Fruit fly (Drosophila melanogaster): ENCODE measurements around the gene Pdp1.

Gene Pdp1

DNA sequence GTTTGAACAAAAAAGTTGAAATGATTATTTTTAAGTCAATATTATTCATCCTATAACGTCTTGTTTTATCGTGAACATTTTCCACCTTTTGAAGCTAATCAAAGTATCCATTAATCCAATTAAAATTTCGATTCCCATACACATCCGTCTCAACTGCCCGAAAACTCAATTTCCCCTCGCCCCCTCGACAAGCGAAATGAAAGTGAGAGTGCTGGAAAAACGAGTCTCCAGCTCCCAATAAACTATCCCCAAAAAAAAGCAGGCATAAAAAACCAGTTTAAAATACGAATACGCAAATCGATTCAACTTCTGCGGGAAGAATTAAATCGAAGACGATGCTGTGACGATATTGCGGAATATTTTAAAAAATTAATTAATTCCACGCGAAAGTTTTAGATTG is 46.0 kb downstream of the Pdp1 start:
- TF ChIP-seq Blimp-1 (GFP tag; optimal IDR thresholded peaks at IDR 0.05): peak; percentile 96
- no peak for TF ChIP-seq CG13624 (GFP tag; optimal IDR thresholded peaks at IDR 0.05)

dm6 chr3L:7820236-7820635 is 46.9 kb downstream of the Pdp1 start:
- peak; percentile 47 for TF ChIP-seq Blimp-1 (GFP tag; optimal IDR thresholded peaks at IDR 0.05)
- TF ChIP-seq CG8089 (GFP tag; optimal IDR thresholded peaks at IDR 0.05): no peak
- no peak for TF ChIP-seq CG34224 (GFP tag; IDR thresholded peaks at IDR 0.05; ENCODE audit: partially characterized antibody)

- TF ChIP-seq pros (GFP tag; optimal IDR thresholded peaks at IDR 0.05) (peak; percentile 45), row (GFP tag; IDR thresholded peaks at IDR 0.05) (no peak), chm (GFP tag; IDR thresholded peaks at IDR 0.05) (no peak), Adf1 (GFP tag; IDR thresholded peaks at IDR 0.05) (peak; percentile 13; the same call in 1 of the 2 replicates), Antp (GFP tag; optimal IDR thresholded peaks at IDR 0.05) (no peak), chinmo (GFP tag; IDR thresholded peaks at IDR 0.05; ENCODE audit: partially characterized antibody) (0 out of 4 replicates have a peak, but pooled peaks have one; percentile 55), her (GFP tag; optimal IDR thresholded peaks at IDR 0.05) (no peak), dimm (GFP tag; IDR thresholded peaks at IDR 0.05) (no peak), CG8478 (optimal IDR thresholded peaks at IDR 0.05) (no peak), CG15514 (GFP tag; optimal IDR thresholded peaks at IDR 0.05) (no peak), Eip74EF (GFP tag; optimal IDR thresholded peaks at IDR 0.05) (peak in 1 of 2 experiments; percentile 29), Blimp-1 (GFP tag; optimal IDR thresholded peaks at IDR 0.05) (peak; percentile 99), CG3995 (GFP tag; optimal IDR thresholded peaks at IDR 0.05) (peak; percentile 41), Dip3 (GFP tag; optimal IDR thresholded peaks at IDR 0.05) (no peak), slp2 (GFP tag; optimal IDR thresholded peaks at IDR 0.05) (no peak), cg (GFP tag; optimal IDR thresholded peaks at IDR 0.05) (peak; percentile 43), chif (GFP tag; optimal IDR thresholded peaks at IDR 0.05) (no peak), sqz (GFP tag; optimal IDR thresholded peaks at IDR 0.05) (peak; percentile 83), z (GFP tag; IDR thresholded peaks at IDR 0.05) (peak; percentile 90), CG1832 (GFP tag; optimal IDR thresholded peaks at IDR 0.05) (no peak), ase (GFP tag; IDR thresholded peaks at IDR 0.05) (no peak), CG17385 (GFP tag; optimal IDR thresholded peaks at IDR 0.05) (peak; percentile 56), chn (GFP tag; optimal IDR thresholded peaks at IDR 0.05) (no peak), CG17359 (tag; optimal IDR thresholded peaks at IDR 0.05) (peak; percentile 14), hbn (GFP tag; IDR thresholded peaks at IDR 0.05; ENCODE audit: partially characterized antibody) (no peak), kni (GFP tag; optimal IDR thresholded peaks at IDR 0.05) (peak; percentile 13), CG12744 (GFP tag; optimal IDR thresholded peaks at IDR 0.05) (no peak), phol (tag; optimal IDR thresholded peaks at IDR 0.05) (no peak), fd64A (GFP tag; optimal IDR thresholded peaks at IDR 0.05) (no peak)
Observed at dm6 chr3L:7818473-7818980, 48.6 kb downstream of the Pdp1 start.

dm6 chr3L:7817194-7817593 is 50.0 kb downstream of the Pdp1 start:
- TF ChIP-seq HLH4C (GFP tag; IDR thresholded peaks at IDR 0.05; ENCODE audit: partially characterized antibody) (peak; percentile 65), CG31441 (GFP tag; IDR thresholded peaks at IDR 0.05) (no peak), CG2889 (GFP tag; IDR thresholded peaks at IDR 0.05) (0 out of 3 replicates have a peak, but pooled peaks have one; percentile 23), tna (GFP tag; IDR thresholded peaks at IDR 0.05; ENCODE audit: partially characterized antibody) (peak; percentile 13; the same call in 1 of the 2 replicates), Dll (GFP tag; IDR thresholded peaks at IDR 0.05; ENCODE audit: partially characterized antibody) (0 out of 4 replicates have a peak, but pooled peaks have one; percentile 22), CG8290 (GFP tag; optimal IDR thresholded peaks at IDR 0.05) (no peak), CG8290 (tag; optimal IDR thresholded peaks at IDR 0.05) (peak in 1 of 2 experiments; percentile 22), ash1 (GFP tag; optimal IDR thresholded peaks at IDR 0.05) (no peak), Bgb (GFP tag; IDR thresholded peaks at IDR 0.05; ENCODE audit: partially characterized antibody) (peak; percentile 68), CG9215 (GFP tag; IDR thresholded peaks at IDR 0.05) (no peak), Scr (GFP tag; IDR thresholded peaks at IDR 0.05; ENCODE audit: partially characterized antibody) (peak; percentile 59), Poxn (GFP tag; IDR thresholded peaks at IDR 0.05) (no peak), tgo (GFP tag; IDR thresholded peaks at IDR 0.05) (no peak), vnd (GFP tag; IDR thresholded peaks at IDR 0.05; ENCODE audit: partially characterized antibody) (peak; percentile 37; the same call in 1 of the 3 replicates), CG13287 (GFP tag; IDR thresholded peaks at IDR 0.05; ENCODE audit: partially characterized antibody) (peak; percentile 65)
